Worm (Caenorhabditis elegans): ENCODE data around the gene ttc-39B.

Gene ttc-39B

DNA sequence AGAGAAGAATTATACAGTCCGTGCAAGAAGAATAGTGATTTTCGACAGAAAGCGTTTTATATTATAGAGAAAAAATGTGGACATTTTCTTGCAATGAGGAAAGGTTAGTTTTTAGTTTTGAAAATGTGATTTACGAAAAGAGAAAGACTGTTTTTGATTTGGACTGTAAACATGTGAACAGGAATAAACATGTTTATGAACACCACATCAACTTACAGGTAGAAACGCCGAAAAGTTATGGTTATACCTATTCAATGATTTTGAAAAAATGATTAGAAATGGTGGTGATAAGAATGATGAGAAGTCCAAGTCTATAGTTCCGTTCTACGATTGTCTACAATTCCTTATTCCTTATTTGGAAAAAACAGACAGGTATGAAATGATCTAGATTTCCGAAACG lies 10.7 kb upstream of the ttc-39B start:
- TF ChIP-seq ets-4 (tag; optimal IDR thresholded peaks at IDR 0.05), result no peak

DNA sequence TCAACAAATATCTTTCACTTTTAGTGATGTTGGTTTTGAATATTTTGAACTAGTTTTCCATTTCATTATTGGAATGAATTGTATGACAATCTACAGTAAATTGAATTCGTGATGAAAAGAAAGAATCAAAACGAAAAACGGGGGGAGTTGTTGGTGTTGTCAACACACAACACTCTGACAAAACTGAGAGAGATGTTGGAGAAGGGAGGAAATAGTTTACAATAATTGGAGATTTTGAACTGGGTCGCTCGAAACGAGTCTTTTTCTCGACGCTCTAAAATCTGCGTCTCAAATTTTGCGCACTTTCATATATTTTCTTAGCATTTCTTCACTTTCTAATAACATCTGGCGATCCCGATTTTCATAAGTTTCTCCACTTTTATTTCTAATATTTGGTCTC lies 10.1 kb upstream of the ttc-39B start, which contains the start of gene txt-18:
txt-18 (plus strand) TSS at position 180 of the 400 bp plus-strand sequence.
- TF ChIP-seq elt-2 (tag; optimal IDR thresholded peaks at IDR 0.05) (no peak), ceh-9 (tag; optimal IDR thresholded peaks at IDR 0.05) (no peak), che-1 (tag; optimal IDR thresholded peaks at IDR 0.05) (no peak), pha-2 (tag; optimal IDR thresholded peaks at IDR 0.05) (no peak), pag-3 (tag; optimal IDR thresholded peaks at IDR 0.05; ENCODE audit: borderline replicate concordance) (no peak), pqm-1 (tag; optimal IDR thresholded peaks at IDR 0.05) (no peak), hlh-6 (tag; optimal IDR thresholded peaks at IDR 0.05) (no peak), ceh-6 (GFP tag; optimal IDR thresholded peaks at IDR 0.05) (no peak), F13H6.1 (tag; optimal IDR thresholded peaks at IDR 0.05) (no peak), pros-1 (tag; optimal IDR thresholded peaks at IDR 0.05) (no peak), fkh-10 (GFP tag; optimal IDR thresholded peaks at IDR 0.05) (no peak), K02D7.2 (tag; optimal IDR thresholded peaks at IDR 0.05) (no peak)

- TF ChIP-seq hlh-15 (tag; optimal IDR thresholded peaks at IDR 0.05), result no peak
These were observed 8.7 kb upstream of the ttc-39B start for ce11 chrII:6342455-6342854.

DNA sequence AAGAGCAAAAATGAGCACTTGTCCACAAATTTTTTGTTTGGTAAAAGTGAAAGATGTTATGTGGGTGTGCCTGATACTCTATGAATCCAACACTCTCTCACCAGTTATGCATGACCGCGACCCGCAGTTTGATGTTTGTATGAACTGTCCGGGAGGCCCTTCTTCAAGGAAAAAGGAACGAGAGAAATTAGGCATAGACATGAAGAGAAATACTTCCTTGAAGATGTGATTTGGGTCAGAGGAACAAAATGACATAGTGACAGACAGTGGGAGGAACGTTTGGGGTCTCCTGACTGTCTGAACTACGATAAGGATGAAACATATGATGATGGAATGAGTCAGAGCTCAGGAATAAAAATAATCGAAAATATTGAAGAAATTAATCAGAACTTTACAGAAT lies 7.3 kb upstream of the ttc-39B start:
- no peak for TF ChIP-seq unc-86 (tag; optimal IDR thresholded peaks at IDR 0.05)
- no peak for TF ChIP-seq zip-5 (tag; optimal IDR thresholded peaks at IDR 0.05)
- no peak for TF ChIP-seq ceh-45 (GFP tag; IDR thresholded peaks at IDR 0.05)
- no peak for TF ChIP-seq hlh-15 (tag; optimal IDR thresholded peaks at IDR 0.05)
- no peak for TF ChIP-seq pqm-1 (tag; optimal IDR thresholded peaks at IDR 0.05)
- no peak for TF ChIP-seq unc-55 (GFP tag; optimal IDR thresholded peaks at IDR 0.05)

- TF ChIP-seq hlh-30 (tag; optimal IDR thresholded peaks at IDR 0.05; ENCODE audit: insufficient read depth) (no peak), lin-11 (tag; optimal IDR thresholded peaks at IDR 0.05) (no peak), hlh-15 (tag; optimal IDR thresholded peaks at IDR 0.05) (no peak), ztf-16 (tag; optimal IDR thresholded peaks at IDR 0.05) (no peak), ceh-48 (tag; optimal IDR thresholded peaks at IDR 0.05) (no peak), ceh-22 (tag; optimal IDR thresholded peaks at IDR 0.05) (no peak), pax-1 (tag; optimal IDR thresholded peaks at IDR 0.05) (no peak), F13H6.1 (tag; optimal IDR thresholded peaks at IDR 0.05) (no peak), odd-2 (tag; optimal IDR thresholded peaks at IDR 0.05) (no peak), ceh-34 (tag; optimal IDR thresholded peaks at IDR 0.05) (no peak), ceh-30 (tag; optimal IDR thresholded peaks at IDR 0.05) (no peak), fkh-10 (GFP tag; optimal IDR thresholded peaks at IDR 0.05) (no peak), ceh-6 (GFP tag; optimal IDR thresholded peaks at IDR 0.05) (no peak), sdc-2 (tag; optimal IDR thresholded peaks at IDR 0.05) (no peak), pha-2 (tag; optimal IDR thresholded peaks at IDR 0.05) (no peak), pag-3 (tag; optimal IDR thresholded peaks at IDR 0.05; ENCODE audit: borderline replicate concordance) (no peak), rnt-1 (tag; optimal IDR thresholded peaks at IDR 0.05) (no peak), tbx-2 (tag; optimal IDR thresholded peaks at IDR 0.05) (no peak)
These were observed 6.2 kb upstream of the ttc-39B start, which contains the start of gene C32D5.7 for ce11 chrII:6339948-6340347. Gene C32D5.7 (minus strand): TSS chrII:6340048.

ce11 chrII:6339511-6339910 lies 5.7 kb upstream of the ttc-39B start:
- TF ChIP-seq elt-4 (tag; optimal IDR thresholded peaks at IDR 0.05) (no peak), unc-55 (GFP tag; optimal IDR thresholded peaks at IDR 0.05) (no peak), dve-1 (tag; optimal IDR thresholded peaks at IDR 0.05) (peak; percentile 41), ceh-31 (tag; optimal IDR thresholded peaks at IDR 0.05) (no peak), ceh-48 (tag; optimal IDR thresholded peaks at IDR 0.05) (no peak)
